Fruit fly (Drosophila melanogaster): ENCODE measurements around the gene Sfp24Bd.

Sfp24Bd gene

dm6 chr2L:3629466-3629865 lies 39.5 kb downstream of the Sfp24Bd start (continued):
- TF ChIP-seq CG11294 (GFP tag; IDR thresholded peaks at IDR 0.05) (peak; percentile 25; the same call in 1 of the 2 replicates), CG3032 (tag; optimal IDR thresholded peaks at IDR 0.05) (peak; percentile 75), lz (GFP tag; optimal IDR thresholded peaks at IDR 0.05) (peak; percentile 71), dsx (GFP tag; optimal IDR thresholded peaks at IDR 0.05; ENCODE audit: poor library complexity, severe bottlenecking) (peak; percentile 80), CG10669 (GFP tag; optimal IDR thresholded peaks at IDR 0.05) (peak; percentile 83), esn (GFP tag; optimal IDR thresholded peaks at IDR 0.05) (peak; percentile 79), CG1621 (tag; optimal IDR thresholded peaks at IDR 0.05) (peak; percentile 82), CG6276 (GFP tag; optimal IDR thresholded peaks at IDR 0.05) (no peak), CG6854 (GFP tag; optimal IDR thresholded peaks at IDR 0.05) (no peak), spab (GFP tag; optimal IDR thresholded peaks at IDR 0.05) (peak; percentile 78), CG6163 (GFP tag; IDR thresholded peaks at IDR 0.05) (peak; percentile 87), fd59A (GFP tag; optimal IDR thresholded peaks at IDR 0.05) (peak; percentile 75), CG3919 (GFP tag; optimal IDR thresholded peaks at IDR 0.05) (peak; percentile 87), Hr38 (GFP tag; optimal IDR thresholded peaks at IDR 0.05) (no peak), Lpt (GFP tag; optimal IDR thresholded peaks at IDR 0.05) (no peak), Eip75B (GFP tag; optimal IDR thresholded peaks at IDR 0.05) (peak; percentile 86), CG34406 (GFP tag; optimal IDR thresholded peaks at IDR 0.05) (peak; percentile 84), Smox (GFP tag; optimal IDR thresholded peaks at IDR 0.05) (peak; percentile 71), CG8632 (GFP tag; optimal IDR thresholded peaks at IDR 0.05) (peak; percentile 86), svp (GFP tag) (peak; percentile 95), achi (GFP tag; optimal IDR thresholded peaks at IDR 0.05) (peak; percentile 74), Eip78C (GFP tag) (peak; percentile 94), Met (GFP tag; optimal IDR thresholded peaks at IDR 0.05) (peak; percentile 70), CG8319 (GFP tag; optimal IDR thresholded peaks at IDR 0.05) (peak; percentile 76), Sox14 (GFP tag; optimal IDR thresholded peaks at IDR 0.05) (peak; percentile 56), CG11762 (GFP tag; optimal IDR thresholded peaks at IDR 0.05; ENCODE audit: insufficient read depth) (peak; percentile 74)

- no peak for TF ChIP-seq CG8632 (GFP tag; optimal IDR thresholded peaks at IDR 0.05)
- TF ChIP-seq CG4318 (GFP tag; optimal IDR thresholded peaks at IDR 0.05): no peak
- TF ChIP-seq eg (GFP tag; IDR thresholded peaks at IDR 0.05): peak; percentile 29; the same call in 1 of the 3 replicates
- peak; percentile 25 for TF ChIP-seq Eip78C (GFP tag)
- peak; percentile 93 for TF ChIP-seq fkh (GFP tag; optimal IDR thresholded peaks at IDR 0.05)
- TF ChIP-seq vri (GFP tag; optimal IDR thresholded peaks at IDR 0.05): peak; percentile 27
- no peak for TF ChIP-seq Sox15 (GFP tag; optimal IDR thresholded peaks at IDR 0.05)
- no peak for TF ChIP-seq CG8319 (GFP tag; optimal IDR thresholded peaks at IDR 0.05)
- no peak for TF ChIP-seq Lpt (GFP tag; optimal IDR thresholded peaks at IDR 0.05)
- no peak for TF ChIP-seq topi (GFP tag; optimal IDR thresholded peaks at IDR 0.05)
- TF ChIP-seq Sox14 (GFP tag; optimal IDR thresholded peaks at IDR 0.05): no peak
- TF ChIP-seq achi (GFP tag; optimal IDR thresholded peaks at IDR 0.05): no peak
Observed at dm6 chr2L:3628819-3629218, 40.1 kb downstream of the Sfp24Bd start.

DNA sequence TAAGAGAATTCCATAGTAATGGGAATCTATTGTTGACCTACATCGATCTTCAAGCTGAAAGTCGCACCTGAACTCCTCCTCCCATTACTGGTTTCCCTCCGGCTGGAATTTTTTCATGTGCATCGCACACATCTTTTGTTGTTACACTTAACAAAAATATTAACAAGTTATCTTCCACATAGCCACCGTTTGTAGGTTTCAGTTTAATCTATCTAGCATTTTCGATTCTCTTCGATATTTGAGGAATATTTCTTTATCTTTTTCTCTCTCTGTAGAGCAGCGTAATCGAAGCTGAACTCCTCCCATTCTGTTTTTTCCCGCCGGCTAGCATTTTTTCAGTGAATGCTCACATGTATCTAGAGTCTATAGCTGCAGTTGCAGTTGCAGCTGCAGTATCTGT lies 44.1 kb downstream of the Sfp24Bd start:
- TF ChIP-seq CG15336 (GFP tag; IDR thresholded peaks at IDR 0.05) (peak; percentile 67), CG8119 (GFP tag; IDR thresholded peaks at IDR 0.05) (peak; percentile 74), CG32006 (GFP tag; optimal IDR thresholded peaks at IDR 0.05) (peak; percentile 76), CG1621 (tag; optimal IDR thresholded peaks at IDR 0.05) (no peak), Ets21C (GFP tag; optimal IDR thresholded peaks at IDR 0.05) (no peak), CG9139 (GFP tag; optimal IDR thresholded peaks at IDR 0.05) (no peak), cyc (GFP tag; optimal IDR thresholded peaks at IDR 0.05) (no peak), eg (GFP tag; IDR thresholded peaks at IDR 0.05) (peak; percentile 83), CG16779 (tag; optimal IDR thresholded peaks at IDR 0.05) (no peak), salr (GFP tag; optimal IDR thresholded peaks at IDR 0.05) (no peak), CG6163 (GFP tag; IDR thresholded peaks at IDR 0.05) (peak; percentile 52; the same call in 1 of the 3 replicates), OdsH (GFP tag; optimal IDR thresholded peaks at IDR 0.05) (peak; percentile 26), CG6854 (GFP tag; optimal IDR thresholded peaks at IDR 0.05) (no peak), dac (GFP tag; optimal IDR thresholded peaks at IDR 0.05) (peak; percentile 12), vri (GFP tag; optimal IDR thresholded peaks at IDR 0.05) (no peak), Eip78C (GFP tag) (peak; percentile 68), CG3919 (GFP tag; optimal IDR thresholded peaks at IDR 0.05) (no peak), CG8632 (GFP tag; optimal IDR thresholded peaks at IDR 0.05) (no peak), CG7368 (GFP tag; optimal IDR thresholded peaks at IDR 0.05) (no peak), Gug (GFP tag; IDR thresholded peaks at IDR 0.05) (peak; percentile 35; the same call in 1 of the 2 replicates), fd85E (GFP tag; optimal IDR thresholded peaks at IDR 0.05) (no peak), esn (GFP tag; optimal IDR thresholded peaks at IDR 0.05) (no peak), CG6276 (GFP tag; optimal IDR thresholded peaks at IDR 0.05) (peak; percentile 54), Lpt (GFP tag; optimal IDR thresholded peaks at IDR 0.05) (no peak), Hr4 (GFP tag; optimal IDR thresholded peaks at IDR 0.05) (peak; percentile 61), acj6 (GFP tag; optimal IDR thresholded peaks at IDR 0.05) (peak; percentile 44), Sox15 (GFP tag; optimal IDR thresholded peaks at IDR 0.05) (no peak)
